Worm (Caenorhabditis elegans) whole organism, L2 larva: ENCODE measurements around the gene sra-31.
A peak's percentile ranks its signal among the peaks of the same experiment; 100 is the strongest.

ENCODE experiments used
- C34F6.9 ChIP-seq: fragments of 150-350 bp; optimal IDR thresholded peaks from 2 replicates; lab custom pipeline; 2014; ENCODE audit warnings: missing biosample characterization, missing genetic modification characterization
- F13H6.1 ChIP-seq: sonication (generic microtip); optimal IDR thresholded peaks from 2 replicates; lab custom pipeline; 2016; ENCODE audit warnings: missing genetic modification characterization, missing compliant biosample characterization
- R02D3.7 ChIP-seq: fragments of 150-350 bp; optimal IDR thresholded peaks from 2 replicates; lab custom pipeline; 2014; ENCODE audit warnings: missing biosample characterization, missing genetic modification characterization
- ZK546.5 ChIP-seq: sonication (generic microtip); optimal IDR thresholded peaks from 2 replicates; lab custom pipeline; 2017; ENCODE audit warnings: missing biosample characterization, missing genetic modification characterization
- aly-2 ChIP-seq: fragments of 150-350 bp; optimal IDR thresholded peaks from 2 replicates; lab custom pipeline; 2014; ENCODE audit warnings: missing biosample characterization, missing genetic modification characterization
- blmp-1 ChIP-seq: sonication (generic microtip); optimal IDR thresholded peaks from 2 replicates; lab custom pipeline; 2017; ENCODE audit warnings: missing genetic modification characterization, mild to moderate bottlenecking, missing compliant biosample characterization, antibody characterized with exemption, moderate library complexity; ENCODE audit not compliant: insufficient read depth
- ceh-16 ChIP-seq: fragments of 150-350 bp; optimal IDR thresholded peaks from 2 replicates; lab custom pipeline; 2014; ENCODE audit warnings: missing biosample characterization, missing genetic modification characterization
- ceh-82 ChIP-seq: fragments of 150-350 bp; optimal IDR thresholded peaks from 2 replicates; lab custom pipeline; 2014; ENCODE audit warnings: missing biosample characterization, missing genetic modification characterization
- crh-2 ChIP-seq: sonication (generic microtip); optimal IDR thresholded peaks from 2 replicates; lab custom pipeline; 2017; ENCODE audit warnings: missing biosample characterization, missing genetic modification characterization
- dmd-4 ChIP-seq: sonication (generic microtip); optimal IDR thresholded peaks from 2 replicates; lab custom pipeline; 2017; ENCODE audit warnings: missing biosample characterization, missing genetic modification characterization
- elt-1 ChIP-seq: fragments of 150-350 bp; optimal IDR thresholded peaks from 2 replicates; lab custom pipeline; 2014; ENCODE audit warnings: missing biosample characterization, missing genetic modification characterization
- elt-3 ChIP-seq: sonication (generic microtip); optimal IDR thresholded peaks from 2 replicates; lab custom pipeline; 2017; ENCODE audit warnings: missing biosample characterization, missing genetic modification characterization
- gmeb-1 ChIP-seq: fragments of 150-350 bp; optimal IDR thresholded peaks from 2 replicates; lab custom pipeline; 2014; ENCODE audit warnings: missing biosample characterization, missing genetic modification characterization
- lin-11 ChIP-seq: fragments of 150-350 bp; sonication (generic microtip); optimal IDR thresholded peaks from 2 replicates; lab custom pipeline; 2014; ENCODE audit warnings: missing biosample characterization, missing genetic modification characterization, inconsistent platforms, mixed read lengths
- mbf-1 ChIP-seq: sonication (generic microtip); optimal IDR thresholded peaks from 2 replicates; lab custom pipeline; 2017; ENCODE audit warnings: missing biosample characterization, missing genetic modification characterization
- mdl-1 ChIP-seq, 2 experiments: fragments of 150-350 bp in 1 of 2; sonication (generic microtip) in 1 of 2; optimal IDR thresholded peaks; 2 replicates each; lab custom pipeline; 2017; ENCODE audit warnings: missing biosample characterization in 2 of 2, missing genetic modification characterization in 2 of 2
- nhr-11 ChIP-seq: fragments of 150-350 bp; optimal IDR thresholded peaks from 2 replicates; lab custom pipeline; 2014; ENCODE audit warnings: missing biosample characterization, missing genetic modification characterization
- nhr-12 ChIP-seq: fragments of 150-350 bp; optimal IDR thresholded peaks from 2 replicates; lab custom pipeline; 2014; ENCODE audit warnings: missing biosample characterization, missing genetic modification characterization
- nhr-129 ChIP-seq: fragments of 150-350 bp; optimal IDR thresholded peaks from 2 replicates; lab custom pipeline; 2014; ENCODE audit warnings: missing biosample characterization, missing genetic modification characterization
- nhr-21 ChIP-seq: fragments of 150-350 bp; optimal IDR thresholded peaks from 2 replicates; lab custom pipeline; 2014; ENCODE audit warnings: missing biosample characterization, missing genetic modification characterization
- nhr-237 ChIP-seq: fragments of 150-350 bp; optimal IDR thresholded peaks from 2 replicates; lab custom pipeline; 2014; ENCODE audit warnings: missing biosample characterization, missing genetic modification characterization
- nhr-77 ChIP-seq: fragments of 150-350 bp; optimal IDR thresholded peaks from 2 replicates; lab custom pipeline; 2014; ENCODE audit warnings: missing biosample characterization, missing genetic modification characterization
- skn-1 ChIP-seq: sonication (generic microtip); optimal IDR thresholded peaks from 2 replicates; lab custom pipeline; 2017; ENCODE audit warnings: missing biosample characterization, missing genetic modification characterization
- sma-9 ChIP-seq, 2 experiments: fragments of 150-350 bp in 1 of 2; sonication (generic microtip) in 1 of 2; optimal IDR thresholded peaks; 2 replicates each; lab custom pipeline; 2014 to 2016; ENCODE audit warnings: missing genetic modification characterization in 2 of 2, mild to moderate bottlenecking in 1 of 2, missing biosample characterization in 1 of 2, missing compliant biosample characterization in 1 of 2, missing genetic modification reagents in 1 of 2, moderate library complexity in 1 of 2
- snpc-4 ChIP-seq: fragments of 150-350 bp; optimal IDR thresholded peaks from 2 replicates; lab custom pipeline; 2014; ENCODE audit warnings: missing biosample characterization, missing genetic modification characterization
- unc-55 ChIP-seq: fragments of 150-350 bp; sonication (generic microtip); optimal IDR thresholded peaks from 3 replicates; lab custom pipeline; 2014; ENCODE audit warnings: missing biosample characterization, missing genetic modification reagents, missing genetic modification characterization
- unc-62 ChIP-seq: fragments of 150-350 bp; optimal IDR thresholded peaks from 2 replicates; lab custom pipeline; 2014; ENCODE audit warnings: missing biosample characterization, missing genetic modification reagents, missing genetic modification characterization
- ztf-1 ChIP-seq: fragments of 200-800 bp; sonication (Bioruptor generic); conservative IDR thresholded peaks from 2 replicates; pipeline ENCODE4 v1.3.6; 2022; ENCODE audit warnings: missing genetic modification characterization, missing compliant biosample characterization
- ztf-11 ChIP-seq: sonication (generic microtip); optimal IDR thresholded peaks from 2 replicates; lab custom pipeline; 2017; ENCODE audit warnings: missing biosample characterization, missing genetic modification characterization

sra-31 gene

ce11 chrII:6535957-6536424 is 42.3 kb downstream of the sra-31 start, which contains the start of gene utp-20 (continued):
- TF ChIP-seq mdl-1 (tag; optimal IDR thresholded peaks at IDR 0.05; lab: Kevin White, UChicago) (no peak), F13H6.1 (tag; lab: Kevin White, UChicago) (peak; percentile 5), ceh-82 (tag; lab: Kevin White, UChicago) (no peak)
- TF ChIP-seq, all 48 proteins: peak for 11

ce11 chrII:6531940-6532339 is 46.3 kb downstream of the sra-31 start, which contains the start of gene abcx-1:
Gene abcx-1, plus strand, starts transcription at chrII:6532163.
- TF ChIP-seq R02D3.7 (tag; lab: Kevin White, UChicago) (no peak), nhr-12 (tag; lab: Kevin White, UChicago) (no peak), aly-2 (no peak), crh-2 (no peak)

ce11 chrII:6531527-6531926 is 46.8 kb downstream of the sra-31 start, which contains the start of gene abch-1:
Gene abch-1, minus strand, starts transcription at chrII:6531627.
- TF ChIP-seq C34F6.9 (tag; lab: Kevin White, UChicago) = no peak
- TF ChIP-seq elt-3 (tag; lab: Kevin White, UChicago) = no peak
- TF ChIP-seq gmeb-1 = no peak
- TF ChIP-seq nhr-129 (tag; lab: Kevin White, UChicago) = no peak
- TF ChIP-seq nhr-12 (tag; lab: Kevin White, UChicago) = no peak
- TF ChIP-seq dmd-4 = no peak
- no peak for TF ChIP-seq ZK546.5 (tag; lab: Kevin White, UChicago)
- TF ChIP-seq blmp-1 = no peak
- no peak for TF ChIP-seq nhr-11
- TF ChIP-seq ceh-82 (tag; lab: Kevin White, UChicago) = no peak
- no peak for TF ChIP-seq ztf-11 (tag; lab: Kevin White, UChicago)
- TF ChIP-seq unc-62 (GFP tag; lab: Kevin White, UChicago) = no peak
- TF ChIP-seq nhr-77 (tag; lab: Kevin White, UChicago) = no peak

ce11 chrII:6528629-6529028 is 49.6 kb downstream of the sra-31 start, which contains the start of gene C56E6.4:
Gene C56E6.4, minus strand, starts transcription at chrII:6528729.
- TF ChIP-seq skn-1 (tag; lab: Kevin White, UChicago) = no peak
- no peak for TF ChIP-seq mbf-1 (tag; lab: Kevin White, UChicago)
- TF ChIP-seq ceh-16 (tag; lab: Kevin White, UChicago) = no peak
- TF ChIP-seq nhr-237 (tag; lab: Kevin White, UChicago) = no peak
- TF ChIP-seq elt-1 (tag; lab: Kevin White, UChicago) = no peak
- TF ChIP-seq lin-11 (tag; lab: Kevin White, UChicago) = no peak
- no peak for TF ChIP-seq snpc-4 (tag; lab: Kevin White, UChicago)
- TF ChIP-seq R02D3.7 (tag; lab: Kevin White, UChicago) = no peak
- TF ChIP-seq F13H6.1 (tag; lab: Kevin White, UChicago) = no peak
- no peak for TF ChIP-seq ztf-11 (tag; lab: Kevin White, UChicago)
- no peak for TF ChIP-seq unc-55 (GFP tag; lab: Kevin White, UChicago)
- no peak for TF ChIP-seq sma-9 (GFP tag; optimal IDR thresholded peaks at IDR 0.05; lab: Kevin White, UChicago)
- TF ChIP-seq sma-9 (tag; optimal IDR thresholded peaks at IDR 0.05; lab: Kevin White, UChicago) = no peak
- TF ChIP-seq ztf-1 (GFP tag; lab: Robert Waterston, UW) = no peak
- no peak for TF ChIP-seq C34F6.9 (tag; lab: Kevin White, UChicago)
- no peak for TF ChIP-seq nhr-21 (tag; lab: Kevin White, UChicago)
- no peak for TF ChIP-seq ZK546.5 (tag; lab: Kevin White, UChicago)
